Fruit fly (Drosophila melanogaster): ENCODE measurements around the gene CG43342.

The CG43342 gene

DNA sequence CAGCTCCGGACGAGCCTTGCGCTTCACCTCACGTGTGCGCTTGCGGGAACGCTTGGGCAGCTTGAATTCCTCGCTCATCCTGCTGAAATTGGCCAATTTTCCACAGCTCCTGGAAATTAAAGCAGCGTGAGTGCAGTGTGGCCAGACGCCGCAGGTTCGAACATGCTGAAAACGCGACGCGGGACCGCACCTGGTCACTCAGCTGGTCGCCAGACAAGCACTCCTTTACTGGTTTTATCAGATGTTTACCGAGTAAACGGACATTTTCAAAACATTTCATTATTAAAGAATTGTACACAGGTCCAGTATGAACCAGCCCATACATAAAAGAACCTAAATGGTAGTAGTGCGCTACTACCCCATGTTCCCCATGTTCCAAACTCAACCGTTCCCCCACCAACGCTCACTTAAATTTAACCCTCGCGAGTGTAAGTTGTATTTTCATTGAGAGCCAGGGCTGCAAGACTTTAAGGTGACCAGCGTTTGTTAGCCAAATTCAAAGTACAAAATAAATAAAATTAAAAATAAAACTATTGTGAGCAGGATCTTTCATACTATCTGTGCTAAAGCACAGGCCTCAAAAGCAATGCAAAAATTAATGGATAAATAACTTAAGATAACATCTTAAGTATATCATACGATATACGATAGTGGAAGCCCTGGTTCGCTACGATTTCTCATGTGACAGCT is 18.8 kb upstream of the CG43342 start, which contains the start of the genes JMJD6, CG7071 and Muted (continued):
- no peak for TF ChIP-seq mld (GFP tag; IDR thresholded peaks at IDR 0.05; ENCODE audit: partially characterized antibody)
- TF ChIP-seq h (optimal IDR thresholded peaks at IDR 0.05): no peak
- peak; percentile 84 for TF ChIP-seq Bdp1 (GFP tag; optimal IDR thresholded peaks at IDR 0.05)
- peak; percentile 95 for TF ChIP-seq CG3847 (GFP tag; IDR thresholded peaks at IDR 0.05)
- TF ChIP-seq BEAF-32 (GFP tag; optimal IDR thresholded peaks at IDR 0.05): peak; percentile 90
- peak; percentile 83 for TF ChIP-seq MBD-R2 (GFP tag; IDR thresholded peaks at IDR 0.05)
- peak; percentile 77 for TF ChIP-seq cwo (GFP tag; optimal IDR thresholded peaks at IDR 0.05)
- TF ChIP-seq sisA (GFP tag; IDR thresholded peaks at IDR 0.05): peak; percentile 93
- TF ChIP-seq CG12744 (GFP tag; optimal IDR thresholded peaks at IDR 0.05): peak; percentile 86
- no peak for TF ChIP-seq CG1832 (GFP tag; optimal IDR thresholded peaks at IDR 0.05)
- peak; percentile 82 for TF ChIP-seq CG1603 (tag; optimal IDR thresholded peaks at IDR 0.05)
- peak; percentile 57 for TF ChIP-seq CG12236 (GFP tag; optimal IDR thresholded peaks at IDR 0.05)
- peak; percentile 91 for TF ChIP-seq Dip3 (GFP tag; optimal IDR thresholded peaks at IDR 0.05)
- peak; percentile 95 for TF ChIP-seq CG9817 (tag; optimal IDR thresholded peaks at IDR 0.05)
- TF ChIP-seq CG3995 (GFP tag; optimal IDR thresholded peaks at IDR 0.05): peak; percentile 71
- peak; percentile 87 for TF ChIP-seq CG2712 (tag; optimal IDR thresholded peaks at IDR 0.05)
- peak; percentile 88 for TF ChIP-seq Ssrp (tag; optimal IDR thresholded peaks at IDR 0.05)
- no peak for TF ChIP-seq hth (optimal IDR thresholded peaks at IDR 0.05)
- TF ChIP-seq sens (GFP tag): peak; percentile 97
- peak; percentile 76 for TF ChIP-seq Poxn (GFP tag; IDR thresholded peaks at IDR 0.05)
- TF ChIP-seq CG1647 (GFP tag; optimal IDR thresholded peaks at IDR 0.05): peak; percentile 91
- peak; percentile 92 for TF ChIP-seq CG4854 (GFP tag; optimal IDR thresholded peaks at IDR 0.05)
- peak; percentile 30 for TF ChIP-seq CG31365 (tag; optimal IDR thresholded peaks at IDR 0.05)
- peak; percentile 90 for TF ChIP-seq bcd (GFP tag; optimal IDR thresholded peaks at IDR 0.05)
- TF ChIP-seq CG11093 (GFP tag; IDR thresholded peaks at IDR 0.05): peak; percentile 85; the same call in 1 of the 3 replicates
- peak; percentile 94 for TF ChIP-seq CG10543 (GFP tag; optimal IDR thresholded peaks at IDR 0.05)
- TF ChIP-seq lola (GFP tag; optimal IDR thresholded peaks at IDR 0.05): peak in 1 of 3 experiments; percentile 88
- peak; percentile 85 for TF ChIP-seq Drgx (GFP tag; IDR thresholded peaks at IDR 0.05)
- TF ChIP-seq Sin3A (optimal IDR thresholded peaks at IDR 0.05): peak; percentile 88
- TF ChIP-seq ab (GFP tag; optimal IDR thresholded peaks at IDR 0.05): peak; percentile 70
- peak; percentile 97 for TF ChIP-seq pfk (GFP tag; optimal IDR thresholded peaks at IDR 0.05)
- TF ChIP-seq CG12104 (GFP tag; optimal IDR thresholded peaks at IDR 0.05): peak; percentile 91
- peak; percentile 43 for TF ChIP-seq Dref (GFP tag; IDR thresholded peaks at IDR 0.05)
- TF ChIP-seq CG14050 (GFP tag; IDR thresholded peaks at IDR 0.05): peak; percentile 85
- TF ChIP-seq CG13624 (GFP tag; optimal IDR thresholded peaks at IDR 0.05): peak; percentile 89
- peak; percentile 90 for TF ChIP-seq Meics (GFP tag; optimal IDR thresholded peaks at IDR 0.05)
- peak; percentile 84; the same call in 2 of the 3 replicates for TF ChIP-seq CG3726 (GFP tag; IDR thresholded peaks at IDR 0.05)
- TF ChIP-seq BtbVII (GFP tag; optimal IDR thresholded peaks at IDR 0.05): peak; percentile 85
- TF ChIP-seq Doc2 (GFP tag; IDR thresholded peaks at IDR 0.05): peak; percentile 18; the same call in 1 of the 2 replicates
- TF ChIP-seq ase (GFP tag; IDR thresholded peaks at IDR 0.05): peak; percentile 90
- peak; percentile 88 for TF ChIP-seq CG17829 (tag; optimal IDR thresholded peaks at IDR 0.05)
- TF ChIP-seq Asciz (GFP tag; optimal IDR thresholded peaks at IDR 0.05): peak; percentile 77
- peak; percentile 59; the same call in 1 of the 2 replicates for TF ChIP-seq ham (GFP tag; IDR thresholded peaks at IDR 0.05)
- peak; percentile 84 for TF ChIP-seq CG11085 (GFP tag; IDR thresholded peaks at IDR 0.05)
- TF ChIP-seq CG2678 (tag; optimal IDR thresholded peaks at IDR 0.05): peak; percentile 92
- TF ChIP-seq H15 (GFP tag; IDR thresholded peaks at IDR 0.05): peak; percentile 87
- TF ChIP-seq Xrp1 (GFP tag; IDR thresholded peaks at IDR 0.05): peak; percentile 94
- peak; percentile 68 for TF ChIP-seq Bgb (GFP tag; IDR thresholded peaks at IDR 0.05; ENCODE audit: partially characterized antibody)
- TF ChIP-seq dysf (GFP tag; IDR thresholded peaks at IDR 0.05): peak; percentile 90
- TF ChIP-seq CG9437 (GFP tag; optimal IDR thresholded peaks at IDR 0.05): peak; percentile 79
- TF ChIP-seq usp (GFP tag; optimal IDR thresholded peaks at IDR 0.05): no peak
